Worm (Caenorhabditis elegans) whole organism, L2 larva: ENCODE results near the gene K05F6.8.

Experiments used
- F13H6.1 ChIP-seq: sonication (generic microtip); optimal IDR thresholded peaks from 2 replicates; lab custom pipeline; 2016; ENCODE audit warnings: missing genetic modification characterization, missing compliant biosample characterization
- R02D3.7 ChIP-seq: fragments of 150-350 bp; optimal IDR thresholded peaks from 2 replicates; lab custom pipeline; 2014; ENCODE audit warnings: missing biosample characterization, missing genetic modification characterization
- Y55F3AM.14 ChIP-seq: fragments of 200-800 bp; sonication (Bioruptor generic); optimal IDR thresholded peaks from 2 replicates; lab custom pipeline; 2018; ENCODE audit warnings: mild to moderate bottlenecking, missing genetic modification characterization, missing compliant biosample characterization
- alr-1 ChIP-seq: fragments of 150-350 bp; optimal IDR thresholded peaks from 2 replicates; lab custom pipeline; 2014; ENCODE audit warnings: missing biosample characterization, missing genetic modification characterization
- aly-2 ChIP-seq: fragments of 150-350 bp; optimal IDR thresholded peaks from 2 replicates; lab custom pipeline; 2014; ENCODE audit warnings: missing biosample characterization, missing genetic modification characterization
- ama-1 ChIP-seq: fragments of 150-350 bp; optimal IDR thresholded peaks from 2 replicates; lab custom pipeline; 2018; ENCODE audit warnings: inconsistent platforms
- blmp-1 ChIP-seq: sonication (generic microtip); optimal IDR thresholded peaks from 2 replicates; lab custom pipeline; 2017; ENCODE audit warnings: missing genetic modification characterization, mild to moderate bottlenecking, missing compliant biosample characterization, antibody characterized with exemption, moderate library complexity; ENCODE audit not compliant: insufficient read depth
- ceh-16 ChIP-seq: fragments of 150-350 bp; optimal IDR thresholded peaks from 2 replicates; lab custom pipeline; 2014; ENCODE audit warnings: missing biosample characterization, missing genetic modification characterization
- crh-2 ChIP-seq: sonication (generic microtip); optimal IDR thresholded peaks from 2 replicates; lab custom pipeline; 2017; ENCODE audit warnings: missing biosample characterization, missing genetic modification characterization
- egl-27 ChIP-seq: sonication (generic microtip); optimal IDR thresholded peaks from 3 replicates; lab custom pipeline; 2017; ENCODE audit warnings: missing biosample characterization, missing genetic modification reagents, missing genetic modification characterization
- elt-1 ChIP-seq: fragments of 150-350 bp; optimal IDR thresholded peaks from 2 replicates; lab custom pipeline; 2014; ENCODE audit warnings: missing biosample characterization, missing genetic modification characterization
- elt-3 ChIP-seq: sonication (generic microtip); optimal IDR thresholded peaks from 2 replicates; lab custom pipeline; 2017; ENCODE audit warnings: missing biosample characterization, missing genetic modification characterization
- fos-1 ChIP-seq: fragments of 150-350 bp; optimal IDR thresholded peaks from 2 replicates; lab custom pipeline; 2014; ENCODE audit warnings: missing biosample characterization, missing genetic modification characterization
- lsy-2 ChIP-seq, 2 experiments: fragments of 150-350 bp in 1 of 2; sonication (generic microtip) in 1 of 2; optimal IDR thresholded peaks; 2 replicates each; lab custom pipeline; 2014 to 2017; ENCODE audit warnings: missing biosample characterization in 2 of 2, missing genetic modification characterization in 2 of 2
- mab-5 ChIP-seq: fragments of 150-350 bp; optimal IDR thresholded peaks from 2 replicates; lab custom pipeline; 2014; ENCODE audit warnings: missing biosample characterization, missing genetic modification characterization
- mdl-1 ChIP-seq, 2 experiments: fragments of 150-350 bp in 1 of 2; sonication (generic microtip) in 1 of 2; optimal IDR thresholded peaks; 2 replicates each; lab custom pipeline; 2017; ENCODE audit warnings: missing biosample characterization in 2 of 2, missing genetic modification characterization in 2 of 2
- nhr-10 ChIP-seq: sonication (generic microtip); optimal IDR thresholded peaks from 2 replicates; lab custom pipeline; 2017; ENCODE audit warnings: missing biosample characterization, missing genetic modification characterization
- nhr-11 ChIP-seq: fragments of 150-350 bp; optimal IDR thresholded peaks from 2 replicates; lab custom pipeline; 2014; ENCODE audit warnings: missing biosample characterization, missing genetic modification characterization
- nhr-12 ChIP-seq: fragments of 150-350 bp; optimal IDR thresholded peaks from 2 replicates; lab custom pipeline; 2014; ENCODE audit warnings: missing biosample characterization, missing genetic modification characterization
- nhr-129 ChIP-seq: fragments of 150-350 bp; optimal IDR thresholded peaks from 2 replicates; lab custom pipeline; 2014; ENCODE audit warnings: missing biosample characterization, missing genetic modification characterization
- nhr-21 ChIP-seq: fragments of 150-350 bp; optimal IDR thresholded peaks from 2 replicates; lab custom pipeline; 2014; ENCODE audit warnings: missing biosample characterization, missing genetic modification characterization
- nhr-6 ChIP-seq: fragments of 150-350 bp; optimal IDR thresholded peaks from 2 replicates; lab custom pipeline; 2014; ENCODE audit warnings: missing biosample characterization, missing genetic modification characterization
- nhr-77 ChIP-seq: fragments of 150-350 bp; optimal IDR thresholded peaks from 2 replicates; lab custom pipeline; 2014; ENCODE audit warnings: missing biosample characterization, missing genetic modification characterization
- peb-1 ChIP-seq: fragments of 150-350 bp; optimal IDR thresholded peaks from 2 replicates; lab custom pipeline; 2014; ENCODE audit warnings: missing biosample characterization, missing genetic modification characterization
- skn-1 ChIP-seq: sonication (generic microtip); optimal IDR thresholded peaks from 2 replicates; lab custom pipeline; 2017; ENCODE audit warnings: missing biosample characterization, missing genetic modification characterization
- sma-3 ChIP-seq: sonication (generic microtip); optimal IDR thresholded peaks from 2 replicates; lab custom pipeline; 2016; ENCODE audit warnings: missing genetic modification reagents, missing genetic modification characterization, missing compliant biosample characterization
- sma-9 ChIP-seq, 2 experiments: fragments of 150-350 bp in 1 of 2; sonication (generic microtip) in 1 of 2; optimal IDR thresholded peaks; 2 replicates each; lab custom pipeline; 2014 to 2016; ENCODE audit warnings: missing genetic modification characterization in 2 of 2, mild to moderate bottlenecking in 1 of 2, missing biosample characterization in 1 of 2, missing compliant biosample characterization in 1 of 2, missing genetic modification reagents in 1 of 2, moderate library complexity in 1 of 2
- snpc-4 ChIP-seq: fragments of 150-350 bp; optimal IDR thresholded peaks from 2 replicates; lab custom pipeline; 2014; ENCODE audit warnings: missing biosample characterization, missing genetic modification characterization
- unc-39 ChIP-seq: fragments of 150-350 bp; optimal IDR thresholded peaks from 2 replicates; lab custom pipeline; 2014; ENCODE audit warnings: missing biosample characterization, missing genetic modification characterization
- unc-55 ChIP-seq: fragments of 150-350 bp; sonication (generic microtip); optimal IDR thresholded peaks from 3 replicates; lab custom pipeline; 2014; ENCODE audit warnings: missing biosample characterization, missing genetic modification reagents, missing genetic modification characterization
- zag-1 ChIP-seq: fragments of 150-350 bp; optimal IDR thresholded peaks from 2 replicates; lab custom pipeline; 2014; ENCODE audit warnings: missing biosample characterization, missing genetic modification characterization
- ztf-1 ChIP-seq: fragments of 200-800 bp; sonication (Bioruptor generic); conservative IDR thresholded peaks from 2 replicates; pipeline ENCODE4 v1.3.6; 2022; ENCODE audit warnings: missing genetic modification characterization, missing compliant biosample characterization
- ztf-4 ChIP-seq: fragments of 150-350 bp; optimal IDR thresholded peaks from 2 replicates; lab custom pipeline; 2014; ENCODE audit warnings: missing biosample characterization, missing genetic modification characterization

K05F6.8 gene

DNA sequence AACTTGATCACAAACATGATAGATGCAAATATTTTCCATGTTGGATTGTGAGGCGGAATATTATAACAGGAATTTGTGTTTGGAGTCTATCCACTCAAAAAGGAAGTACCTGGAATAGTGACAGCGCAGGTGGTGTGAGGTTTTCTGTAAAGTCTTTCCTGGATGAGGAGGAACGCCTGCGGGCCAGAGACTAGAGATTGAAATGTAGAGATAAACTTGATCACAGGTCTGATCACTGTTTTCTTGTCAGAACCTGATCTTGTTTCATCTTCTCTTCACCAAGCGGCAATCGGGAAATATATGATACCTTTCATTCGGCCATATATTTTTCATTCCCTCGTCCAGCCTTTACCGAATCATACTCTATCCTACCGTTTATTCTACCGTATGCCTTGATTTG, 18.8 kb upstream of the K05F6.8 start, which contains the start of gene T07H3.8:
Gene T07H3.8, plus strand, starts transcription at position 301 of the 400 bp plus-strand sequence.
- no peak for TF ChIP-seq ztf-4
- no peak for TF ChIP-seq nhr-10 (tag; lab: Kevin White, UChicago)
- TF ChIP-seq blmp-1, result no peak
- no peak for TF ChIP-seq Y55F3AM.14 (GFP tag; lab: Kevin White, UChicago)
- TF ChIP-seq aly-2 (tag; lab: Kevin White, UChicago), result no peak
- no peak for TF ChIP-seq F13H6.1
- TF ChIP-seq ztf-1 (GFP tag; lab: Robert Waterston, UW), result no peak
- no peak for TF ChIP-seq mdl-1 (tag; optimal IDR thresholded peaks at IDR 0.05; lab: Kevin White, UChicago)
- TF ChIP-seq skn-1 (tag; lab: Kevin White, UChicago), result no peak
- TF ChIP-seq mab-5 (tag; lab: Kevin White, UChicago), result no peak
- TF ChIP-seq, all 48 proteins: peak for 0

DNA sequence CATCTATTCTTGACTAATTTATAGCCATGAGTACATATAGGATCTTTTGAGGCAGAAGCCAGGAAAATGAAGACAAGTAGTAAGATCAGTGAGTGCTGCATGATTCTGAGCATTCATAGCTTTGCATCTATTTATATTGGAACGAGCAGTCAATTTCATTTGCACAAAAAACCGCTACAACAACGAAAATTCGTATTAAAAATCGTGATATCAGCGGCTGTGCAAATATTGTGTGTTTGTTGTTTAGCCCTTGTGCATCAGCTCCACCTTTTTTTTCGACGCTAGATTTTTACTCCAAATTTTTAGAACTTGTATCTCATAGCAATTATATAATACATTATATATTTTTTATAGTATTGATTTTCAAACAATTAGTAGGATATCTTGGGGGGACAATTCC, 16.6 kb upstream of the K05F6.8 start, which contains the start of gene clec-21:
Gene clec-21, minus strand, starts transcription at position 101 of the 400 bp plus-strand sequence.
- no peak for TF ChIP-seq unc-55
- no peak for TF ChIP-seq ceh-16 (tag; lab: Kevin White, UChicago)
- TF ChIP-seq nhr-12 (tag; lab: Kevin White, UChicago), result no peak
- TF ChIP-seq sma-3 (GFP tag; lab: Kevin White, UChicago), result no peak
- no peak for TF ChIP-seq snpc-4 (tag; lab: Kevin White, UChicago)
- TF ChIP-seq, all 48 proteins: peak for 0

DNA sequence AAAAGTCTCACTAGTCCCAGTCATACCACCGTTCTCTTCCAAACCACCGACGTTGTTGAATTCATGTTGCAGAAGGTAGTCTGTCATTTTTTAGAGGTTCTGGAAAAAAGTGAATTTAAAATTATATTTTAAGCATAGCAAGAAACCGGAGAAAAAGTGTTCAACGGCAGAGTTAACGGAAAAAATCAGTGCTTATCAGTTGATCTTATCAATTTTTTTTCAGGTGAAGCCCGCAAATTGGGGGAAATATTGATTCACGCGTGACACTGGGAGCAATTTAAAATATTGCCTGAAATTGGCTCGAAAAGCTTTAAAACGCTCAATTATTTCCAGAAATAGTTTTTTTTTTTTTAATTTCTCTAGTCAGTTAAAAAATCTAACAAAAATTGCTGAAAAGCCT, 12.3 kb upstream of the K05F6.8 start, which contains the start of gene math-38:
Gene math-38, minus strand, starts transcription at position 101 of the 400 bp plus-strand sequence.
- TF ChIP-seq ztf-4 (no peak), nhr-77 (tag; lab: Kevin White, UChicago) (no peak)

DNA sequence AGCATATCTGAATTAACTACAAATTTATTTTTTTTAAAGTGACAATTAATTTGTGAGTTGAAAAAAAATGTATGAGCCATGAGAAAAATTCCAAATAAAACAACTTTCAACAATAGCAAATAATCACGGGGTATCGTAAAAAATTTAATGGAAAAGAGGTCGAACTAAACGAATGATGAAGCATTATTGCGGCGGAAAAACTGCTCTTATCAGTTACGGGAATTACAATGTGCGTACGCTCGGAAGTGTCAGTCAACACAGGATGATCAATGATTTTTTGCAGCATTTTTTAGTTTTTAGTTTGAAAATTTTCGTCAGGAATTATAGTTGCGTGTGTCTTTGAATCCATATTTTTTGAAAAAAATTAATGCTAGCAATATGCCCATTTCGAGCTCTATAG, 9.2 kb upstream of the K05F6.8 start:
- TF ChIP-seq fos-1 (tag; lab: Kevin White, UChicago), result peak; percentile 82
- no peak for TF ChIP-seq R02D3.7

DNA sequence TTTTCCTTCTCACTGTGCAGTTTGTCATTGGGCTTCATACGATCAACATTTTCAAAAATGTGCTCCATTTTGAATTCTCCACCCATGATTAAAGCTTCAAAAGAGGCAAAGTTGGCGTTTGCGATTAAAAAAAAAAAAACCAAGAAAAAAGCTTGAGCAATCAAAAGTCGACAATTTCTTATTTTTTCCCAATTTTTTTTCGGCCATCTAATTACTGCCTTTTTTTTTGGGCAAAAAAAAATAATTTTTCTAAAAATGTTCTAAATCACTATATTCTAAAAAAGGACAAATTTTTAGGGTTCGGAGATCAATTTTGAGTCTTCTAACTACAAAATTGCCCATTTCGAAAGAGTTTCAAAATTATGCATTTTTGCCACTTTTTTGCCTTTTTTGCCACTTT, 8.5 kb upstream of the K05F6.8 start, which contains the start of gene K05F6.10:
Gene K05F6.10, minus strand, starts transcription at position 101 of the 400 bp plus-strand sequence.
- TF ChIP-seq fos-1 (tag; lab: Kevin White, UChicago) (no peak), nhr-6 (tag; lab: Kevin White, UChicago) (no peak), elt-1 (tag; lab: Kevin White, UChicago) (no peak), blmp-1 (no peak), mdl-1 (tag; optimal IDR thresholded peaks at IDR 0.05; lab: Kevin White, UChicago) (no peak), nhr-21 (no peak), F13H6.1 (no peak), aly-2 (tag; lab: Kevin White, UChicago) (no peak), ama-1 (lab: Kevin White, UChicago) (no peak), snpc-4 (tag; lab: Kevin White, UChicago) (no peak), zag-1 (no peak), ztf-1 (GFP tag; lab: Robert Waterston, UW) (no peak), alr-1 (tag; lab: Kevin White, UChicago) (no peak), sma-9 (GFP tag; optimal IDR thresholded peaks at IDR 0.05; lab: Kevin White, UChicago) (no peak), sma-9 (tag; optimal IDR thresholded peaks at IDR 0.05; lab: Kevin White, UChicago) (no peak)

DNA sequence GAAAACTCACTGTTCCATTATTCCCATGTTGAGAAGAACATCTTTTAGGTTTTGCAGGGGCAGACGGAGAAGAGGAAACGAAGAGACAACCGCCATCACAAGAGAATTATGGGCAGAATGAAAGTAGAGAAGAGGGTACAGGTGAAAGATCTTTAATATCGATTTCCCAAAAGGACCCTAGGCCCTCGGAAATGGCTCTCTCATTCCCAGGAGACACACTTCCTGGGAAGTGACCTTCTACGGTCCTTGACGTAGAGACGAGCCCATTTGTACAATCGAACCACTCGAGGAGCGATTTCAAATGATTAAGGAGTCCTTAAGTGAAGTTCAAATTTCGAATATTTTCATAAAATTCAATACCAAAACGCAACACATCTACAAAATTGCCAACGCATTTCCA, 3.5 kb upstream of the K05F6.8 start, which contains the start of gene fbxb-46:
Gene fbxb-46, minus strand, starts transcription at position 101 of the 400 bp plus-strand sequence.
- TF ChIP-seq elt-3 (no peak), nhr-11 (tag; lab: Kevin White, UChicago) (no peak), lsy-2 (tag; optimal IDR thresholded peaks at IDR 0.05; lab: Kevin White, UChicago) (no peak), nhr-129 (tag; lab: Kevin White, UChicago) (no peak), nhr-6 (tag; lab: Kevin White, UChicago) (no peak), alr-1 (tag; lab: Kevin White, UChicago) (no peak), crh-2 (tag; lab: Kevin White, UChicago) (no peak), nhr-77 (tag; lab: Kevin White, UChicago) (no peak), nhr-10 (tag; lab: Kevin White, UChicago) (no peak), nhr-21 (no peak), ztf-4 (no peak), peb-1 (tag; lab: Kevin White, UChicago) (no peak), egl-27 (tag; lab: Kevin White, UChicago) (no peak), zag-1 (no peak), unc-39 (tag; lab: Kevin White, UChicago) (no peak)
